Worm (Caenorhabditis elegans) whole organism, early embryonic: ENCODE data around the gene asp-4.

Experiments used
- B0310.2 ChIP-seq: sonication (generic microtip); optimal IDR thresholded peaks from 2 replicates; lab custom pipeline; 2016; ENCODE audit warnings: mild to moderate bottlenecking, missing genetic modification characterization, missing compliant biosample characterization
- ama-1 ChIP-seq: fragments of 150-350 bp; optimal IDR thresholded peaks from 2 replicates; lab custom pipeline; 2014
- ceh-13 ChIP-seq: fragments of 200-800 bp; sonication (Bioruptor generic); optimal IDR thresholded peaks from 2 replicates; lab custom pipeline; 2018; ENCODE audit warnings: mild to moderate bottlenecking, missing genetic modification characterization, missing compliant biosample characterization
- flt-1 ChIP-seq: fragments of 200-800 bp; sonication (Bioruptor generic); IDR thresholded peaks from 2 replicates; pipeline ENCODE4 v1.3.6; 2022; ENCODE audit warnings: missing genetic modification characterization, missing compliant biosample characterization
- hmbx-1 ChIP-seq: sonication (generic microtip); optimal IDR thresholded peaks from 2 replicates; lab custom pipeline; 2016; ENCODE audit warnings: mild to moderate bottlenecking, missing genetic modification characterization, missing compliant biosample characterization
- hnd-1 ChIP-seq: sonication (generic microtip); optimal IDR thresholded peaks from 2 replicates; lab custom pipeline; 2016; ENCODE audit warnings: missing genetic modification characterization, missing compliant biosample characterization
- scrt-1 ChIP-seq: fragments of 200-800 bp; sonication (Bioruptor generic); IDR thresholded peaks from 2 replicates; pipeline ENCODE4 v1.3.6; 2022; ENCODE audit warnings: missing genetic modification characterization, missing compliant biosample characterization
- sea-1 ChIP-seq: fragments of 200-800 bp; sonication (Bioruptor generic); conservative IDR thresholded peaks from 2 replicates; pipeline ENCODE4 v1.3.6; 2022; ENCODE audit warnings: missing genetic modification characterization, missing compliant biosample characterization

- no peak for TF ChIP-seq ama-1 (lab: Kevin White, UChicago)
- TF ChIP-seq sea-1 (GFP tag; lab: Robert Waterston, UW) = no peak
- no peak for TF ChIP-seq scrt-1 (GFP tag; lab: Robert Waterston, UW)
- TF ChIP-seq hmbx-1 (tag; lab: Kevin White, UChicago) = no peak
- no peak for TF ChIP-seq hnd-1 (tag; lab: Kevin White, UChicago)
- TF ChIP-seq ceh-13 (GFP tag; lab: Kevin White, UChicago) = no peak
- TF ChIP-seq flt-1 = no peak
- no peak for TF ChIP-seq B0310.2 (tag; lab: Kevin White, UChicago)
These were observed 28.9 kb upstream of the asp-4 start for ce11 chrX:13250163-13250562.
